Fruit fly (Drosophila melanogaster) whole organism, wandering third instar larva: ENCODE data around the gene Drsl1.
A peak's percentile ranks its signal among the peaks of the same experiment; 100 is the strongest.

Source experiments
- Abd-B ChIP-seq: fragments of >200 bp; optimal IDR thresholded peaks from 2 replicates; lab custom pipeline; 2017; ENCODE audit warnings: missing biosample characterization, missing genetic modification characterization
- CG9705 ChIP-seq: fragments of 200-800 bp; sonication (Bioruptor generic); optimal IDR thresholded peaks from 2 replicates; lab custom pipeline; 2018; ENCODE audit warnings: missing biosample characterization, mild to moderate bottlenecking, missing genetic modification characterization
- CrebA ChIP-seq: fragments of 200-800 bp; sonication (Bioruptor generic); optimal IDR thresholded peaks from 2 replicates; lab custom pipeline; 2016; ENCODE audit warnings: missing biosample characterization, mild to moderate bottlenecking, missing genetic modification characterization, borderline replicate concordance
- Dfd ChIP-seq: fragments of >200 bp; optimal IDR thresholded peaks from 2 replicates; lab custom pipeline; 2017; ENCODE audit warnings: missing biosample characterization, missing genetic modification characterization
- Dif ChIP-seq: fragments of 200-275, 200-300 bp; sonication (Bioruptor generic); optimal IDR thresholded peaks from 2 replicates; lab custom pipeline; 2018; ENCODE audit warnings: missing biosample characterization, missing genetic modification characterization; ENCODE audit not compliant: partially characterized antibody
- GATAd ChIP-seq: sonication (Bioruptor generic); optimal IDR thresholded peaks from 2 replicates; lab custom pipeline; 2016; ENCODE audit warnings: missing biosample characterization, missing genetic modification characterization
- HLH106 ChIP-seq: fragments of 200-800 bp; optimal IDR thresholded peaks from 3 replicates; lab custom pipeline; 2019; ENCODE audit warnings: missing biosample characterization, mild to moderate bottlenecking, missing genetic modification characterization, moderate library complexity
- Hnf4 ChIP-seq: fragments of 200-800 bp; sonication (Bioruptor generic); optimal IDR thresholded peaks from 2 replicates; lab custom pipeline; 2016; ENCODE audit warnings: missing biosample characterization, mild to moderate bottlenecking, missing genetic modification characterization
- Hr83 ChIP-seq: fragments of 200-300 bp; sonication (Bioruptor generic); optimal IDR thresholded peaks from 2 replicates; lab custom pipeline; 2016; ENCODE audit warnings: missing biosample characterization, mild to moderate bottlenecking, missing genetic modification characterization, moderate library complexity; ENCODE audit not compliant: poor library complexity, severe bottlenecking
- Mio ChIP-seq: sonication (Bioruptor generic); optimal IDR thresholded peaks from 2 replicates; lab custom pipeline; 2016; ENCODE audit warnings: missing biosample characterization, missing genetic modification characterization
- N ChIP-seq: fragments of >200 bp; optimal IDR thresholded peaks from 2 replicates; lab custom pipeline; 2018; ENCODE audit warnings: missing biosample characterization, missing external identifiers, missing genetic modification characterization
- OdsH ChIP-seq: fragments of 200-800 bp; sonication (Bioruptor generic); optimal IDR thresholded peaks from 2 replicates; lab custom pipeline; 2016; ENCODE audit warnings: missing biosample characterization, mild to moderate bottlenecking, missing genetic modification characterization
- Rel ChIP-seq, 2 experiments: fragments of 200-800 bp; sonication (Bioruptor generic) in 1 of 2; optimal IDR thresholded peaks; 2 replicates in 1 of 2; 3 replicates in 1 of 2; lab custom pipeline; 2016 to 2019; ENCODE audit warnings: mild to moderate bottlenecking in 2 of 2, missing biosample characterization in 2 of 2, missing genetic modification characterization in 2 of 2, moderate library complexity in 1 of 2
- Sp1 ChIP-seq: fragments of 200-800 bp; sonication (Bioruptor generic); optimal IDR thresholded peaks from 3 replicates; lab custom pipeline; 2019; ENCODE audit warnings: missing biosample characterization, mild to moderate bottlenecking, missing genetic modification characterization, moderate library complexity
- Vsx2 ChIP-seq: fragments of 200-300, 225-300 bp; sonication (Bioruptor generic); optimal IDR thresholded peaks from 2 replicates; lab custom pipeline; 2018; ENCODE audit warnings: missing biosample characterization, missing genetic modification characterization; ENCODE audit not compliant: partially characterized antibody
- br ChIP-seq: fragments of 200-800 bp; sonication (Bioruptor generic); optimal IDR thresholded peaks from 2 replicates; lab custom pipeline; 2016; ENCODE audit warnings: missing biosample characterization, missing genetic modification characterization
- brk ChIP-seq: fragments of 200-800 bp; sonication (Bioruptor generic); optimal IDR thresholded peaks from 2 replicates; lab custom pipeline; 2016; ENCODE audit warnings: missing biosample characterization, mild to moderate bottlenecking, missing genetic modification characterization
- dmrt93B ChIP-seq: fragments of 200-800 bp; sonication (Bioruptor generic); optimal IDR thresholded peaks from 2 replicates; lab custom pipeline; 2018; ENCODE audit warnings: missing biosample characterization, mild to moderate bottlenecking, missing genetic modification characterization
- ey ChIP-seq: fragments of 200-800 bp; sonication (Bioruptor generic); optimal IDR thresholded peaks from 2 replicates; lab custom pipeline; 2016; ENCODE audit warnings: missing biosample characterization, missing genetic modification characterization
- foxo ChIP-seq, 2 experiments: fragments of 200-800 bp; sonication (Bioruptor generic); optimal IDR thresholded peaks; 2 replicates in 1 of 2; 3 replicates in 1 of 2; lab custom pipeline; 2016 to 2017; ENCODE audit warnings: missing biosample characterization in 2 of 2, missing genetic modification characterization in 2 of 2
- fru ChIP-seq: fragments of 200-800 bp; sonication (Bioruptor generic); optimal IDR thresholded peaks from 3 replicates; lab custom pipeline; 2016; ENCODE audit warnings: missing biosample characterization, mild to moderate bottlenecking, missing genetic modification characterization
- h ChIP-seq: fragments of 200-800 bp; sonication (Bioruptor generic); optimal IDR thresholded peaks from 3 replicates; lab custom pipeline; 2016; ENCODE audit warnings: missing biosample characterization, mild to moderate bottlenecking, missing genetic modification characterization
- jim ChIP-seq: fragments of 175-275, 200-325 bp; sonication (Bioruptor generic); optimal IDR thresholded peaks from 2 replicates; lab custom pipeline; 2016; ENCODE audit warnings: missing biosample characterization, mild to moderate bottlenecking, missing genetic modification characterization
- pan ChIP-seq: fragments of >200 bp; optimal IDR thresholded peaks from 2 replicates; lab custom pipeline; 2017
- psq ChIP-seq: fragments of 200-800 bp; sonication (Bioruptor generic); optimal IDR thresholded peaks from 3 replicates; lab custom pipeline; 2017; ENCODE audit warnings: missing biosample characterization, mild to moderate bottlenecking, missing genetic modification characterization, moderate library complexity
- rgr ChIP-seq: fragments of 200-800 bp; sonication (Bioruptor generic); optimal IDR thresholded peaks from 3 replicates; lab custom pipeline; 2016; ENCODE audit warnings: missing biosample characterization, mild to moderate bottlenecking, missing genetic modification characterization
- sv ChIP-seq: fragments of 200-800 bp; sonication (Bioruptor generic); optimal IDR thresholded peaks from 3 replicates; lab custom pipeline; 2016; ENCODE audit warnings: missing biosample characterization, missing genetic modification characterization
- tai ChIP-seq: sonication (Bioruptor generic); optimal IDR thresholded peaks from 2 replicates; lab custom pipeline; 2016; ENCODE audit warnings: missing biosample characterization, missing genetic modification characterization
- woc ChIP-seq: sonication (Bioruptor generic); optimal IDR thresholded peaks from 2 replicates; lab custom pipeline; 2016; ENCODE audit warnings: missing biosample characterization, mild to moderate bottlenecking, missing genetic modification characterization

Drsl1 gene

DNA sequence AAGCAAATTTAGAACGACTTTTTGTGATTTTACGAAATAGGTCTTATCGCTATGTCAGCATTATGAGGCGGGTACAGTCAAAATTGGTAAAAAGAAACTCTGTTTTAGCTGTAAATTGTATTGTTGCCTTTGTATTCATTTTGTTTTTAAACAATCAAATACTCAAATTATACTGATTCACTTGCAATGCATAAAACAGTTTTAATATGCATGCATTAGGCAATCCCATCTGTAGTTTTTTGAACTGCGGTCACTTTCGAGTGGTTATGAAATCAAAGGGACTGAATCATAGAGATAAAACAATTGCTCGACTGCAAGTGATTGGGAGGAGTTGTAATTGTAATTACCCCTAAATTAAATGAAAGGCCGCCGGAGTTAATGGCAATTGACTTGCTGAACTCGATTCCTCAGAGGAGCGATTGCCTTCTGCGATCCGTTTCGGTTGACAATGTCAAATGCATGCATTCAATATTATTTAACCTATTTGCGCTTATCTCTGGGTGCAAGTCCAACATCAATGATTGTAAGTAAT, 4.2 kb upstream of the Drsl1 start:
- TF ChIP-seq Dif (GFP tag; lab: Kevin White, UChicago) (no peak), HLH106 (tag; lab: Kevin White, UChicago) (peak; percentile 35), Mio (GFP tag; lab: Kevin White, UChicago) (no peak), psq (peak; percentile 13), h (no peak), sv (GFP tag; lab: Kevin White, UChicago) (no peak), br (GFP tag; lab: Kevin White, UChicago) (peak; percentile 6), rgr (GFP tag; lab: Kevin White, UChicago) (peak; percentile 58), foxo (GFP tag; optimal IDR thresholded peaks at IDR 0.05; lab: Kevin White, UChicago) (peak in 1 of 2 experiments; percentile 18), N (no peak), dmrt93B (no peak), fru (GFP tag; lab: Kevin White, UChicago) (peak; percentile 44), Dfd (no peak), Sp1 (GFP tag; lab: Kevin White, UChicago) (peak; percentile 26), Hnf4 (peak; percentile 10), OdsH (peak; percentile 14), ey (peak; percentile 58)

dm6 chr3L:3338882-3339590, 3.4 kb upstream of the Drsl1 start:
- TF ChIP-seq sv (GFP tag; lab: Kevin White, UChicago) (no peak), Hr83 (GFP tag; lab: Kevin White, UChicago) (no peak), Abd-B (GFP tag; lab: Kevin White, UChicago) (no peak), jim (no peak), Rel (GFP tag; optimal IDR thresholded peaks at IDR 0.05; lab: Kevin White, UChicago) (no peak), Rel (tag; optimal IDR thresholded peaks at IDR 0.05; lab: Kevin White, UChicago) (no peak), tai (GFP tag; lab: Kevin White, UChicago) (no peak), pan (lab: Kevin White, UChicago) (no peak), Mio (GFP tag; lab: Kevin White, UChicago) (no peak), HLH106 (tag; lab: Kevin White, UChicago) (no peak), brk (GFP tag; lab: Kevin White, UChicago) (no peak), CrebA (no peak), ey (no peak), GATAd (GFP tag; lab: Kevin White, UChicago) (no peak)

- TF ChIP-seq woc (GFP tag; lab: Kevin White, UChicago) (no peak), HLH106 (tag; lab: Kevin White, UChicago) (no peak), foxo (GFP tag; optimal IDR thresholded peaks at IDR 0.05; lab: Kevin White, UChicago) (no peak), GATAd (GFP tag; lab: Kevin White, UChicago) (no peak), CG9705 (GFP tag; lab: Kevin White, UChicago) (no peak), CrebA (no peak), Abd-B (GFP tag; lab: Kevin White, UChicago) (no peak)
Observed at dm6 chr3L:3338028-3338855, 2.7 kb upstream of the Drsl1 start.

- TF ChIP-seq Vsx2 (GFP tag; lab: Kevin White, UChicago) (peak; percentile 29), psq (peak; percentile 99), Dif (GFP tag; lab: Kevin White, UChicago) (no peak)
Observed at dm6 chr3L:3337345-3337928, 1.8 kb upstream of the Drsl1 start.
